Comparison of ENCODE assay signal across 2 fruit fly cellular contexts in genomic region chrX:13565490-13566156, dm6.
TF ChIP-seq lines count a peak whose summit lies in the region.

No protein-coding gene starts in this region.

TF ChIP-seq in whole organism, embryonic, 481 proteins besides CTCF, POLR2A, EP300 and RAD21 (continued from another document):
- TF ChIP-seq bsh (GFP tag; optimal IDR thresholded peaks at IDR 0.05; lab: Kevin White, UChicago) (peak in 1 of 2 experiments; percentile 10), grau (tag; optimal IDR thresholded peaks at IDR 0.05; lab: Kevin White, UChicago) (peak; percentile 72), chinmo (GFP tag; IDR thresholded peaks at IDR 0.05; lab: Robert Waterston, UW; ENCODE audit: partially characterized antibody) (0 out of 4 replicates have a peak, but pooled peaks have one; percentile 7), row (GFP tag; IDR thresholded peaks at IDR 0.05; lab: Robert Waterston, UW) (peak; percentile 33; the same call in 1 of the 3 replicates), vvl (GFP tag; IDR thresholded peaks at IDR 0.05; lab: Robert Waterston, UW) (peak; percentile 47; the same call in 1 of the 2 replicates), sens (GFP tag; lab: Kevin White, UChicago) (peak; percentile 13), Atf-2 (GFP tag; optimal IDR thresholded peaks at IDR 0.05; lab: Kevin White, UChicago) (no peak), gem (tag; optimal IDR thresholded peaks at IDR 0.05; lab: Kevin White, UChicago) (peak; percentile 14), CG11247 (GFP tag; IDR thresholded peaks at IDR 0.05; lab: Robert Waterston, UW) (no peak)

TF ChIP-seq in whole organism, prepupa, 60 proteins besides CTCF, POLR2A, EP300 and RAD21 (continued from another document):
- TF ChIP-seq CG11294 (GFP tag; IDR thresholded peaks at IDR 0.05; lab: Robert Waterston, UW) (no peak; the same call in 1 of the 2 replicates), CG8632 (GFP tag; optimal IDR thresholded peaks at IDR 0.05; lab: Kevin White, UChicago) (no peak), spab (GFP tag; optimal IDR thresholded peaks at IDR 0.05; lab: Kevin White, UChicago) (no peak), CG3919 (GFP tag; optimal IDR thresholded peaks at IDR 0.05; lab: Kevin White, UChicago) (no peak)
